Worm (Caenorhabditis elegans) whole organism, L4 larva: ENCODE measurements around the gene srw-77.
A peak's percentile ranks its signal among the peaks of the same experiment; 100 is the strongest.

Experiments used
- F37D6.2 ChIP-seq: sonication (generic microtip); optimal IDR thresholded peaks from 2 replicates; lab custom pipeline; 2016; ENCODE audit warnings: mild to moderate bottlenecking, missing genetic modification characterization, missing compliant biosample characterization
- T26A8.4 ChIP-seq: fragments of 200-800 bp; sonication (Bioruptor generic); IDR thresholded peaks from 2 replicates; pipeline ENCODE4 v1.3.6; 2022; ENCODE audit warnings: missing genetic modification characterization, missing compliant biosample characterization
- ctbp-1 ChIP-seq: fragments of 200-800 bp; sonication (Bioruptor generic); IDR thresholded peaks from 2 replicates; pipeline ENCODE4 v1.3.6; 2022; ENCODE audit warnings: missing genetic modification reagents, missing genetic modification characterization, missing compliant biosample characterization
- daf-8 ChIP-seq: fragments of 200-800 bp; sonication (Bioruptor generic); IDR thresholded peaks from 2 replicates; pipeline ENCODE4 v1.3.6; 2022; ENCODE audit warnings: missing genetic modification characterization, missing compliant biosample characterization
- fkh-10 ChIP-seq: fragments of 150-350 bp; optimal IDR thresholded peaks from 2 replicates; lab custom pipeline; 2014; ENCODE audit warnings: missing biosample characterization, missing genetic modification reagents, missing genetic modification characterization
- lin-1 ChIP-seq: fragments of 200-800 bp; sonication (Bioruptor generic); IDR thresholded peaks from 2 replicates; pipeline ENCODE4 v1.3.6; 2022; ENCODE audit warnings: missing genetic modification reagents, missing genetic modification characterization, missing compliant biosample characterization
- lin-29 ChIP-seq: fragments of 200-800 bp; sonication (Bioruptor generic); IDR thresholded peaks from 2 replicates; pipeline ENCODE4 v1.3.6; 2022; ENCODE audit warnings: missing genetic modification reagents, missing genetic modification characterization, missing compliant biosample characterization
- lin-39 ChIP-seq: fragments of 150-350 bp; optimal IDR thresholded peaks from 2 replicates; lab custom pipeline; 2014; ENCODE audit warnings: missing biosample characterization, missing genetic modification reagents, missing genetic modification characterization
- lsy-2 ChIP-seq, 2 experiments: fragments of 150-350 bp in 1 of 2; sonication (generic microtip) in 1 of 2; optimal IDR thresholded peaks; 2 replicates each; lab custom pipeline; 2014 to 2017; ENCODE audit warnings: missing biosample characterization in 2 of 2, missing genetic modification characterization in 2 of 2
- madf-5 ChIP-seq, 2 experiments: fragments of 200-800 bp; sonication (Bioruptor generic); IDR thresholded peaks; 2 replicates each; pipeline ENCODE4 v1.3.6; 2022; ENCODE audit warnings: missing compliant biosample characterization in 2 of 2, missing genetic modification characterization in 2 of 2
- madf-9 ChIP-seq: fragments of 200-800 bp; sonication (Bioruptor generic); conservative IDR thresholded peaks from 2 replicates; pipeline ENCODE4 v1.3.6; 2022; ENCODE audit warnings: missing genetic modification reagents, missing genetic modification characterization, missing compliant biosample characterization
- mep-1 ChIP-seq: fragments of 150-350 bp; sonication (generic microtip); optimal IDR thresholded peaks from 3 replicates; lab custom pipeline; 2014; ENCODE audit warnings: missing biosample characterization, missing genetic modification characterization
- nhr-6 ChIP-seq: fragments of 150-350 bp; optimal IDR thresholded peaks from 2 replicates; lab custom pipeline; 2014; ENCODE audit warnings: missing biosample characterization, missing genetic modification characterization
- spr-1 ChIP-seq: sonication (generic microtip); optimal IDR thresholded peaks from 2 replicates; lab custom pipeline; 2016; ENCODE audit warnings: mild to moderate bottlenecking, missing genetic modification characterization, missing compliant biosample characterization
- unc-130 ChIP-seq: sonication (generic microtip); optimal IDR thresholded peaks from 2 replicates; lab custom pipeline; 2016; ENCODE audit warnings: missing genetic modification reagents, missing genetic modification characterization, missing compliant biosample characterization
- zfp-2 ChIP-seq: sonication (generic microtip); optimal IDR thresholded peaks from 2 replicates; lab custom pipeline; 2016; ENCODE audit warnings: mild to moderate bottlenecking, missing genetic modification characterization, missing compliant biosample characterization

srw-77 gene

DNA sequence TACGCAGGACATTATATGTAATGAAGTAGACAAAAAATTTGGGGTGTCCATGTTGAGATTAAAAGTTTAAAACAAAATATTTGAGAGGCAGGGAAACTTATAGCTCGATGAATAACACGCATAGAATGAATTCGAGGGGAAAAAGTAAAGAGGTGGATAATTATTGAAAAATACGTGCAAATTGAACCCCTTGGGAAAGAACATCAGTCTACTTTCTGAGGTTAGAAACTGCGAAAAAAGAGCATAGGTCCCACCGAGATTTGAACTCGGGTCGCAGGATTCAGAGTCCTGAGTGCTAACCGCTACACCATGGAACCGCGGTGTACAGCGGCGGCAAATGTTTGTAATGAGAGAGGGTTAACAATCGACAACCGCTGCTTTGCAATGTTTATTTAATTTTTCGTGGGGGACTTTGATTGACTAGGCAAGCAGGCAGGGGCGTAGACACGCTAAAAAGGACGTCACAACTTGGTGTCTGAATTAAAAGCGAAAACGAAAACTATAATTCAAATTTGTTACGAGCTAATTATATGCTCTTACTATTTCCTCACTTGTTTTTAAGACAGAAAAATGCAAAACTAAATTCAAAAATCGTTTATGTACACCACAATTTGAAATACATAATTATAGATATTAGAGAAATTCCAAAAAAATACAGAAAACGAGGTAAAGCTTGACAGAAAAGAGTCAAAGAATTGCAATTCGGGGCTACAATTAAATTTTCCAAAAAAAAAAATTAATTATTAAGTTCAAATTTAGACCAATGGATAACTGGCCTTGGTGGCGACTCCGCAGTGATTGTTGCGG is 51.3 kb downstream of the srw-77 start, which contains the start of gene srh-269 (continued):
- TF ChIP-seq spr-1 (tag; lab: Kevin White, UChicago) (peak; percentile 75), F37D6.2 (tag; lab: Kevin White, UChicago) (no peak), lin-39 (no peak), unc-130 (GFP tag; lab: Kevin White, UChicago) (peak; percentile 61), ctbp-1 (GFP tag; lab: Robert Waterston, UW) (peak; percentile 80), lin-29 (peak; percentile 57), madf-5 (GFP tag; IDR thresholded peaks at IDR 0.05; lab: Robert Waterston, UW) (peak; percentile 62 to 75; a peak in 1 of 4 replicates), madf-9 (GFP tag; lab: Robert Waterston, UW) (peak; percentile 89), nhr-6 (tag; lab: Kevin White, UChicago) (no peak), lin-1 (peak; percentile 83; the same call in 1 of the 2 replicates), zfp-2 (tag; lab: Kevin White, UChicago) (no peak), T26A8.4 (GFP tag; lab: Robert Waterston, UW) (peak; percentile 93), lsy-2 (tag; optimal IDR thresholded peaks at IDR 0.05; lab: Kevin White, UChicago) (no peak), fkh-10 (GFP tag; lab: Kevin White, UChicago) (no peak), mep-1 (tag; lab: Kevin White, UChicago) (peak; percentile 34), daf-8 (GFP tag; lab: Robert Waterston, UW) (0 out of 2 replicates have a peak, but pooled peaks have one; percentile 37)
